Fruit fly (Drosophila melanogaster) Kc167 (cell line): ENCODE results near the gene Lim3.

Experiments used
- Myc ChIP-seq: fragments of >200 bp; optimal IDR thresholded peaks from 2 replicates; lab custom pipeline; 2017; ENCODE audit warnings: missing external identifiers
- h ChIP-seq: fragments of >200 bp; optimal IDR thresholded peaks from 3 replicates; lab custom pipeline; 2018; ENCODE audit warnings: missing external identifiers
- insv ChIP-seq: fragments of >200 bp; optimal IDR thresholded peaks from 3 replicates; lab custom pipeline; 2018; ENCODE audit warnings: missing external identifiers
- ttk ChIP-seq: sonication (Bioruptor generic); optimal IDR thresholded peaks from 2 replicates; lab custom pipeline; 2017; ENCODE audit warnings: missing external identifiers

dm6 chr2L:19140257-19140983 is 32.2 kb upstream of the Lim3 start:
- TF ChIP-seq h (lab: Kevin White, UChicago) (no peak), insv (no peak), ttk (lab: Kevin White, UChicago) (no peak), Myc (lab: Kevin White, UChicago) (no peak)
